Fruit fly (Drosophila melanogaster) whole organism: ENCODE measurements around the gene CG2310.

Experiments used
- Dll ChIP-seq: fragments of >200 bp; optimal IDR thresholded peaks from 2 replicates; lab custom pipeline; 2017
- EcR ChIP-seq, 2 experiments: fragments of >200 bp; optimal IDR thresholded peaks; 2 replicates each; lab custom pipeline; 2017; ENCODE audit warnings: missing biosample characterization in 2 of 2, missing genetic modification characterization in 2 of 2, missing genetic modification reagents in 2 of 2

DNA sequence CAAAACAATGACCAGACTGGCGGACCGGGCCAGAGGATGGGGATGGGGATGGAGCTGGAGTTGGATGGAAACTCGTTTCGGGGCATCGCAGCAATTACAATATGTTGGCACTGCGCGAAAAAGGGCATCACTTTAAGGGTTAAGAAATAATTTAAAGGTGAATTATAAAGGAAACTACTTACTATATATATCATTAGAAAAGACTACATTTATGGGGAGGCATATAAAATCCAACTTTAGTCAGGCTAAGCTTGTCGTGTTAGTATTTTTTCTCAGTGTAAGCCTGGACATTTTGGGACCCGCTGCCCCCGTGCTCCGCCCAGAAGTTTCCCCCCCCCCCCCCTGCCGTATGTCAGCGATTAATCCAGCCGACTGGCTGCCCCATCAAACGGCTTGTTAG lies 13.3 kb upstream of the CG2310 start:
- TF ChIP-seq EcR (GFP tag; optimal IDR thresholded peaks at IDR 0.05; lab: Kevin White, UChicago) (no peak), Dll (peak; percentile 35)
